Fruit fly (Drosophila melanogaster) Kc167 (cell line): ENCODE measurements around the gene CG8944.

Experiments
- h ChIP-seq: fragments of >200 bp; optimal IDR thresholded peaks from 3 replicates; lab custom pipeline; 2018; ENCODE audit warnings: missing external identifiers
- ttk ChIP-seq: sonication (Bioruptor generic); optimal IDR thresholded peaks from 2 replicates; lab custom pipeline; 2017; ENCODE audit warnings: missing external identifiers

- TF ChIP-seq h (no peak), ttk (lab: Kevin White, UChicago) (no peak)
Observed at dm6 chrX:15731968-15732367, 14.1 kb downstream of the CG8944 start, which contains the start of gene CG8191.
